ENCODE assay signal across 2 worm cellular contexts in the genomic region with DNA sequence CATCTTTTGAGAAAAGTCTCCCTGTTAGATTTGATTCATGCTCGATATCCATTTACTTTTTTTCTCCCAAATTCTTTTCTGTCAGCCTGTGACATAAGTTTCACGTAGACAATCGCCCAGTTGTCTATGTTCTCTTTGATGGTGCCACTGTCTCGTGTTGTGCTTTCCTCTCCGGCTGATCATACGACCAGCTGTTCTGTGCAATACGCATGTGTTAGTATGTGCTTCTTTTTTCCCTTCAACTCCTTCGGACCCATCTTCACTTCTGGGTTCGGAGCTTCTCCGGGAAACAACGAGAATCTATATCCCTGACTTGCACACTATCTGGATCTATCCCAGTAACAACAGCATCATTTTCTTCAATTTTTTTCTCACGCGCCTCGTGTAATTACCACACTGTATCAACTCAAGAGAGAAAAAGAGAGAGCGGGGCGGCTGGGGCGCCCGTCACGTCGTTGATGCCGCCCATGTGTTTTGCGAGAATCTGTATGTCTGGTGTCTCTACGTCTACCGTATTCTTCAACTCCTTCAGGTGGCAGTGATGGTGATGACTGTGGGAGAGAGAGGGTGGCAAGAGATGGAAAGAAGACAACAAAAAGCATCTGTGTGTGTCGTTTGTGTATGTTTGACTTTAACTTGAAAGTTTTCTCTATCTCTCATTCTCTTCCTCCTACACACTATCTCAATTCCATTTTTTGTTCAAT.
A peak's percentile ranks its signal among the peaks of the same experiment; 100 is the strongest.
TF ChIP-seq lines count a peak whose summit lies in the region.

No protein-coding gene starts in this region.

TF ChIP-seq in whole organism, L4 larva, 104 proteins besides CTCF, POLR2A, EP300 and RAD21 (continued from another document):
- TF ChIP-seq zfp-3 (GFP tag; conservative IDR thresholded peaks at IDR 0.05; lab: Robert Waterston, UW) (peak; percentile 43; the same call in 1 of the 2 replicates), aly-2 (tag; optimal IDR thresholded peaks at IDR 0.05; lab: Kevin White, UChicago) (no peak)

TF ChIP-seq in whole organism, young adult, 124 proteins besides CTCF, POLR2A, EP300 and RAD21 (continued from another document):
- TF ChIP-seq zfh-2 (GFP tag; conservative IDR thresholded peaks at IDR 0.05; lab: Robert Waterston, UW) (peak; percentile 79), zim-3 (tag; optimal IDR thresholded peaks at IDR 0.05; lab: Kevin White, UChicago) (peak; percentile 16), T26A5.8 (tag; optimal IDR thresholded peaks at IDR 0.05; lab: Kevin White, UChicago) (no peak), sptf-2 (GFP tag; optimal IDR thresholded peaks at IDR 0.05; lab: Kevin White, UChicago) (no peak), attf-5 (GFP tag; optimal IDR thresholded peaks at IDR 0.05; lab: Kevin White, UChicago) (peak; percentile 79), sdz-38 (tag; optimal IDR thresholded peaks at IDR 0.05; lab: Kevin White, UChicago) (no peak), ceh-100 (GFP tag; IDR thresholded peaks at IDR 0.05; lab: Robert Waterston, UW) (no peak)
